Fruit fly (Drosophila melanogaster) whole organism, embryonic: Measurements from ENCODE around the gene PIG-U.

ENCODE experiments used
- Atf3 ChIP-seq: fragments of 200-800 bp; sonication (Bioruptor generic); optimal IDR thresholded peaks from 3 replicates; lab custom pipeline; 2016; ENCODE audit warnings: missing biosample characterization, missing genetic modification characterization
- Atf6 ChIP-seq: fragments of 200-800 bp; sonication (Bioruptor generic); IDR thresholded peaks from 2 replicates; pipeline ENCODE4 v1.3.6; 2022; ENCODE audit warnings: missing biosample characterization, missing genetic modification characterization
- CG10274 ChIP-seq: fragments of 200-800 bp; sonication (Bioruptor generic); optimal IDR thresholded peaks from 3 replicates; lab custom pipeline; 2017; ENCODE audit warnings: missing biosample characterization, mild to moderate bottlenecking, missing genetic modification characterization
- CG11723 ChIP-seq: fragments of 200-800 bp; sonication (Bioruptor generic); optimal IDR thresholded peaks from 2 replicates; lab custom pipeline; 2017; ENCODE audit warnings: missing biosample characterization, mild to moderate bottlenecking, missing genetic modification characterization
- CG12155 ChIP-seq: fragments of 200-800 bp; sonication (Bioruptor generic); optimal IDR thresholded peaks from 3 replicates; lab custom pipeline; 2016; ENCODE audit warnings: missing biosample characterization, missing genetic modification characterization
- CG12299 ChIP-seq: fragments of 200-800 bp; sonication (Bioruptor generic); optimal IDR thresholded peaks from 2 replicates; lab custom pipeline; 2018; ENCODE audit warnings: missing biosample characterization, mild to moderate bottlenecking, missing genetic modification characterization
- CG12391 ChIP-seq: fragments of 200-800 bp; sonication (Bioruptor generic); optimal IDR thresholded peaks from 3 replicates; lab custom pipeline; 2018; ENCODE audit warnings: missing biosample characterization, mild to moderate bottlenecking, missing genetic modification characterization, moderate library complexity
- CG14860 ChIP-seq: fragments of 200-800 bp; sonication (Bioruptor generic); IDR thresholded peaks from 3 replicates; pipeline ENCODE4 v1.3.6; 2022; ENCODE audit warnings: missing biosample characterization, missing genetic modification characterization; ENCODE audit not compliant: partially characterized antibody
- CG17186 ChIP-seq: fragments of 200-800 bp; sonication (Bioruptor generic); optimal IDR thresholded peaks from 3 replicates; lab custom pipeline; 2017; ENCODE audit warnings: missing biosample characterization, missing genetic modification reagents, missing genetic modification characterization
- CG17912 ChIP-seq: fragments of 200-800 bp; sonication (Bioruptor generic); optimal IDR thresholded peaks from 2 replicates; lab custom pipeline; 2018; ENCODE audit warnings: missing biosample characterization, mild to moderate bottlenecking, missing genetic modification characterization
- CG2202 ChIP-seq: fragments of 200-800 bp; sonication (Bioruptor generic); optimal IDR thresholded peaks from 2 replicates; lab custom pipeline; 2018; ENCODE audit warnings: missing biosample characterization, mild to moderate bottlenecking, missing genetic modification characterization
- CG30431 ChIP-seq: fragments of 200-800 bp; sonication (Bioruptor generic); optimal IDR thresholded peaks from 2 replicates; lab custom pipeline; 2017; ENCODE audit warnings: missing biosample characterization, missing genetic modification characterization
- CG33557 ChIP-seq: fragments of 200-800 bp; sonication (Bioruptor generic); optimal IDR thresholded peaks from 2 replicates; lab custom pipeline; 2019; ENCODE audit warnings: missing biosample characterization, mild to moderate bottlenecking, missing genetic modification characterization, moderate library complexity
- CG4360 ChIP-seq: fragments of 200-800 bp; sonication (Bioruptor generic); IDR thresholded peaks from 2 replicates; pipeline ENCODE4 v1.3.6; 2022; ENCODE audit warnings: missing biosample characterization, missing genetic modification characterization
- CG4424 ChIP-seq: fragments of 200-800 bp; sonication (Bioruptor generic); optimal IDR thresholded peaks from 3 replicates; lab custom pipeline; 2016; ENCODE audit warnings: missing biosample characterization, missing genetic modification characterization
- CG4820 ChIP-seq: fragments of 200-800 bp; sonication (Bioruptor generic); optimal IDR thresholded peaks from 3 replicates; lab custom pipeline; 2016; ENCODE audit warnings: missing biosample characterization, missing genetic modification characterization
- CG6654 ChIP-seq: fragments of 200-800 bp; sonication (Bioruptor generic); optimal IDR thresholded peaks from 2 replicates; lab custom pipeline; 2017; ENCODE audit warnings: missing biosample characterization, mild to moderate bottlenecking, missing genetic modification characterization
- CG7745 ChIP-seq: fragments of 200-800 bp; sonication (Bioruptor generic); optimal IDR thresholded peaks from 2 replicates; lab custom pipeline; 2018; ENCODE audit warnings: missing biosample characterization, mild to moderate bottlenecking, missing genetic modification characterization, moderate library complexity
- CG9876 ChIP-seq: fragments of 200-800 bp; sonication (Bioruptor generic); optimal IDR thresholded peaks from 2 replicates; lab custom pipeline; 2016; ENCODE audit warnings: missing biosample characterization, missing genetic modification characterization
- Camta ChIP-seq: fragments of 200-800 bp; sonication (Bioruptor generic); optimal IDR thresholded peaks from 2 replicates; lab custom pipeline; 2016; ENCODE audit warnings: missing biosample characterization, missing genetic modification characterization
- Chrac-16 ChIP-seq: fragments of 200-800 bp; sonication (Bioruptor generic); optimal IDR thresholded peaks from 3 replicates; lab custom pipeline; 2016; ENCODE audit warnings: missing biosample characterization, missing genetic modification characterization
- CkIIα-i1 ChIP-seq: fragments of 200-800 bp; sonication (Bioruptor generic); IDR thresholded peaks from 2 replicates; pipeline ENCODE4 v1.3.6; 2022; ENCODE audit warnings: missing biosample characterization, missing genetic modification characterization
- Dbx ChIP-seq: fragments of 200-800 bp; sonication (Bioruptor generic); IDR thresholded peaks from 3 replicates; pipeline ENCODE4 v1.3.6; 2022; ENCODE audit warnings: missing biosample characterization, missing genetic modification characterization
- Drgx ChIP-seq: fragments of 200-800 bp; sonication (Bioruptor generic); IDR thresholded peaks from 2 replicates; pipeline ENCODE4 v1.3.6; 2022; ENCODE audit warnings: missing biosample characterization, missing genetic modification characterization
- Fer3 ChIP-seq: fragments of 200-800 bp; sonication (Bioruptor generic); optimal IDR thresholded peaks from 2 replicates; lab custom pipeline; 2018; ENCODE audit warnings: missing biosample characterization, mild to moderate bottlenecking, missing genetic modification characterization, moderate library complexity
- Hr51 ChIP-seq, 2 experiments: fragments of 200-800 bp; sonication (Bioruptor generic); optimal IDR thresholded peaks; 2 replicates in 1 of 2; 3 replicates in 1 of 2; lab custom pipeline; 2016 to 2018; ENCODE audit warnings: missing biosample characterization in 2 of 2, missing genetic modification characterization in 2 of 2, mild to moderate bottlenecking in 1 of 2, moderate library complexity in 1 of 2
- Lpt ChIP-seq: fragments of >200 bp; optimal IDR thresholded peaks from 2 replicates; lab custom pipeline; 2018; ENCODE audit warnings: missing biosample characterization, missing genetic modification characterization
- NC2α ChIP-seq: fragments of 200-800 bp; sonication (Bioruptor generic); optimal IDR thresholded peaks from 2 replicates; lab custom pipeline; 2016; ENCODE audit warnings: missing biosample characterization, missing genetic modification characterization
- NK7.1 ChIP-seq: fragments of 200-800 bp; sonication (Bioruptor generic); optimal IDR thresholded peaks from 3 replicates; lab custom pipeline; 2016; ENCODE audit warnings: missing biosample characterization, missing genetic modification characterization
- Rx ChIP-seq: fragments of 200-800 bp; sonication (Bioruptor generic); IDR thresholded peaks from 2 replicates; pipeline ENCODE4 v1.3.6; 2022; ENCODE audit warnings: missing biosample characterization, missing genetic modification characterization
- Usf ChIP-seq: fragments of 200-800 bp; sonication (Bioruptor generic); optimal IDR thresholded peaks from 2 replicates; lab custom pipeline; 2017; ENCODE audit warnings: missing genotype, missing biosample characterization, missing genetic modification characterization
- ase ChIP-seq: fragments of 200-800 bp; sonication (Bioruptor generic); IDR thresholded peaks from 3 replicates; pipeline ENCODE4 v1.3.6; 2022; ENCODE audit warnings: missing biosample characterization, missing genetic modification characterization
- caup ChIP-seq: fragments of 200-800 bp; sonication (Bioruptor generic); optimal IDR thresholded peaks from 3 replicates; lab custom pipeline; 2017; ENCODE audit warnings: missing biosample characterization, mild to moderate bottlenecking, missing genetic modification characterization, moderate library complexity; ENCODE audit not compliant: severe bottlenecking
- dm ChIP-seq: fragments of 200-800 bp; sonication (Bioruptor generic); optimal IDR thresholded peaks from 3 replicates; lab custom pipeline; 2016; ENCODE audit warnings: missing biosample characterization, missing genetic modification characterization
- emc ChIP-seq: fragments of 200-800 bp; sonication (Bioruptor generic); optimal IDR thresholded peaks from 2 replicates; lab custom pipeline; 2016; ENCODE audit warnings: missing biosample characterization, missing genetic modification characterization
- fd3F ChIP-seq: fragments of 200-800 bp; sonication (Bioruptor generic); optimal IDR thresholded peaks from 2 replicates; lab custom pipeline; 2018; ENCODE audit warnings: missing biosample characterization, mild to moderate bottlenecking, missing genetic modification characterization, moderate library complexity
- fu2 ChIP-seq: fragments of 200-800 bp; sonication (Bioruptor generic); optimal IDR thresholded peaks from 2 replicates; lab custom pipeline; 2016; ENCODE audit warnings: missing biosample characterization, missing genetic modification characterization
- gsb ChIP-seq: fragments of 200-800 bp; sonication (Bioruptor generic); IDR thresholded peaks from 2 replicates; pipeline ENCODE4 v1.3.6; 2022; ENCODE audit warnings: missing biosample characterization, missing genetic modification characterization
- hkb ChIP-seq, 2 experiments: fragments of 200-800 bp in 1 of 2; fragments of >200 bp in 1 of 2; sonication (Bioruptor generic) in 1 of 2; IDR thresholded peaks in 1 of 2; optimal IDR thresholded peaks in 1 of 2; 2 replicates each; pipeline versions ENCODE4 v1.3.6 to Lab custom; 2017 to 2022; ENCODE audit warnings: missing biosample characterization in 1 of 2, missing genetic modification characterization in 1 of 2
- kah ChIP-seq: fragments of 200-800 bp; sonication (Bioruptor generic); optimal IDR thresholded peaks from 2 replicates; lab custom pipeline; 2018; ENCODE audit warnings: missing biosample characterization, mild to moderate bottlenecking, missing genetic modification characterization
- pita ChIP-seq: fragments of 200-800 bp; sonication (Bioruptor generic); optimal IDR thresholded peaks from 2 replicates; lab custom pipeline; 2017; ENCODE audit warnings: missing biosample characterization, mild to moderate bottlenecking, missing genetic modification characterization
- prd ChIP-seq, 3 experiments: fragments of >200 bp in 2 of 3; fragments of 200-800 bp in 1 of 3; sonication (Bioruptor generic) in 1 of 3; optimal IDR thresholded peaks in 2 of 3; IDR thresholded peaks in 1 of 3; 2 replicates in 2 of 3; 3 replicates in 1 of 3; pipeline versions ENCODE4 v1.3.6 to Lab custom; 2017 to 2022; ENCODE audit warnings: missing biosample characterization in 1 of 3, missing genetic modification characterization in 1 of 3
- repo ChIP-seq: fragments of 200-800 bp; sonication (Bioruptor generic); optimal IDR thresholded peaks from 2 replicates; lab custom pipeline; 2016; ENCODE audit warnings: missing biosample characterization, missing genetic modification characterization
- sisA ChIP-seq: fragments of 200-800 bp; sonication (Bioruptor generic); IDR thresholded peaks from 2 replicates; pipeline ENCODE4 v1.3.6; 2022; ENCODE audit warnings: missing biosample characterization, missing genetic modification characterization
- stwl ChIP-seq: fragments of 200-800 bp; sonication (Bioruptor generic); optimal IDR thresholded peaks from 3 replicates; lab custom pipeline; 2018; ENCODE audit warnings: missing biosample characterization, mild to moderate bottlenecking, missing genetic modification characterization, moderate library complexity
- sug ChIP-seq: fragments of 200-800 bp; optimal IDR thresholded peaks from 2 replicates; lab custom pipeline; 2019; ENCODE audit warnings: missing biosample characterization, mild to moderate bottlenecking, missing genetic modification characterization, moderate library complexity
- tgo ChIP-seq: fragments of 200-800 bp; sonication (Bioruptor generic); IDR thresholded peaks from 3 replicates; pipeline ENCODE4 v1.3.6; 2022; ENCODE audit warnings: missing biosample characterization, missing genetic modification characterization
- trh ChIP-seq: fragments of 200-800 bp; sonication (Bioruptor generic); optimal IDR thresholded peaks from 2 replicates; lab custom pipeline; 2016; ENCODE audit warnings: missing biosample characterization, missing genetic modification characterization

The PIG-U gene

dm6 chr2L:8534515-8535295 lies 19.8 kb downstream of the PIG-U start (continued):
- peak; percentile 97 for TF ChIP-seq sisA (GFP tag; lab: Robert Waterston, UW)
- TF ChIP-seq Dbx: peak; percentile 45
- peak; percentile 72 for TF ChIP-seq CG14860
- TF ChIP-seq CG2202: peak; percentile 89
- TF ChIP-seq Camta (GFP tag; lab: Kevin White, UChicago): peak; percentile 79
- TF ChIP-seq Atf6 (GFP tag; lab: Robert Waterston, UW): peak; percentile 83
- TF ChIP-seq emc (GFP tag; lab: Kevin White, UChicago): peak; percentile 59
- peak; percentile 89 for TF ChIP-seq CG6654 (GFP tag; lab: Kevin White, UChicago)
- peak; percentile 91 for TF ChIP-seq CG4820 (GFP tag; lab: Kevin White, UChicago)
- peak; percentile 84 for TF ChIP-seq Atf3
- no peak for TF ChIP-seq hkb (optimal IDR thresholded peaks at IDR 0.05; lab: Kevin White, UChicago)
- TF ChIP-seq hkb (GFP tag; IDR thresholded peaks at IDR 0.05; lab: Robert Waterston, UW): peak; percentile 98
- TF ChIP-seq CG9876 (GFP tag; lab: Kevin White, UChicago): peak; percentile 39
- TF ChIP-seq trh (GFP tag; lab: Kevin White, UChicago): peak; percentile 89
- peak; percentile 90 for TF ChIP-seq fd3F
- TF ChIP-seq gsb (GFP tag; lab: Robert Waterston, UW): peak; percentile 85
- peak; percentile 57 for TF ChIP-seq NC2α (GFP tag; lab: Kevin White, UChicago)
- no peak for TF ChIP-seq pita (GFP tag; lab: Kevin White, UChicago)
- TF ChIP-seq repo: peak; percentile 52
- peak; percentile 94 for TF ChIP-seq ase
- peak; percentile 93 for TF ChIP-seq Fer3
- peak; percentile 75 for TF ChIP-seq dm (GFP tag; lab: Kevin White, UChicago)
- TF ChIP-seq fu2 (GFP tag; lab: Kevin White, UChicago): peak; percentile 7
- TF ChIP-seq Drgx: peak; percentile 97
- TF ChIP-seq tgo (GFP tag; lab: Robert Waterston, UW): peak; percentile 94
- TF ChIP-seq Lpt (GFP tag; lab: Kevin White, UChicago): no peak
- TF ChIP-seq Usf (GFP tag; lab: Kevin White, UChicago): peak; percentile 77
- peak; percentile 94 for TF ChIP-seq CG4424 (GFP tag; lab: Kevin White, UChicago)
- peak; percentile 95 for TF ChIP-seq kah (GFP tag; lab: Kevin White, UChicago)
- peak; percentile 65; the same call in 1 of the 2 replicates for TF ChIP-seq CkIIα-i1 (GFP tag; lab: Robert Waterston, UW)
- TF ChIP-seq prd (optimal IDR thresholded peaks at IDR 0.05; lab: Kevin White, UChicago): no peak
- TF ChIP-seq prd (GFP tag; IDR thresholded peaks at IDR 0.05; lab: Robert Waterston, UW): peak; percentile 95
- TF ChIP-seq stwl (tag; lab: Kevin White, UChicago): no peak
- TF ChIP-seq CG12155: peak; percentile 82
- peak; percentile 50 for TF ChIP-seq CG7745 (tag; lab: Kevin White, UChicago)
- peak; percentile 90 for TF ChIP-seq Chrac-16 (GFP tag; lab: Kevin White, UChicago)
- TF ChIP-seq CG17912 (GFP tag; lab: Kevin White, UChicago): peak; percentile 85
- TF ChIP-seq CG4360 (GFP tag; lab: Robert Waterston, UW): peak; percentile 55; the same call in 1 of the 2 replicates
- TF ChIP-seq caup: peak; percentile 67
- TF ChIP-seq CG33557: peak; percentile 84
- TF ChIP-seq Hr51 (GFP tag; optimal IDR thresholded peaks at IDR 0.05; lab: Kevin White, UChicago): peak; percentile 81 to 99
- TF ChIP-seq CG12299: peak; percentile 93
- TF ChIP-seq CG12391 (tag; lab: Kevin White, UChicago): peak; percentile 96
- peak; percentile 78 for TF ChIP-seq sug
- TF ChIP-seq Rx (GFP tag; lab: Robert Waterston, UW): peak; percentile 95
- peak; percentile 78 for TF ChIP-seq CG10274 (GFP tag; lab: Kevin White, UChicago)
- peak; percentile 87 for TF ChIP-seq CG11723 (GFP tag; lab: Kevin White, UChicago)
- peak; percentile 65 for TF ChIP-seq NK7.1 (GFP tag; lab: Kevin White, UChicago)
- peak; percentile 94 for TF ChIP-seq CG17186 (GFP tag; lab: Kevin White, UChicago)
- peak; percentile 88 for TF ChIP-seq CG30431 (GFP tag; lab: Kevin White, UChicago)
